Worm (Caenorhabditis elegans) whole organism, L4/young adult: ENCODE measurements around the gene R186.3.

Experiments used
- dao-5 ChIP-seq: sonication (generic microtip); optimal IDR thresholded peaks from 2 replicates; lab custom pipeline; 2016; ENCODE audit warnings: missing genotype, missing genetic modification characterization, moderate library complexity, missing compliant biosample characterization
- him-1 ChIP-seq: sonication (generic microtip); optimal IDR thresholded peaks from 2 replicates; lab custom pipeline; 2016; ENCODE audit warnings: missing genotype, missing genetic modification reagents, missing genetic modification characterization, missing compliant biosample characterization

ce11 chrV:12952287-12952686 lies 14.7 kb downstream of the R186.3 start, which contains the start of gene pqn-68:
- no peak for TF ChIP-seq dao-5 (tag; lab: Kevin White, UChicago)
- no peak for TF ChIP-seq him-1 (tag; lab: Kevin White, UChicago)
